Comparison of ENCODE assay signal across 3 fruit fly cellular contexts in genomic region chr2L:427338-428234, dm6.
TF ChIP-seq lines count a peak whose summit lies in the region.

No protein-coding gene starts in this region.

TF ChIP-seq in whole organism, embryonic, 481 proteins besides CTCF, POLR2A, EP300 and RAD21 (continued from another document and continues in another):
- TF ChIP-seq gcm2 (GFP tag; optimal IDR thresholded peaks at IDR 0.05; lab: Kevin White, UChicago) (no peak), CHES-1-like (GFP tag; optimal IDR thresholded peaks at IDR 0.05; lab: Kevin White, UChicago) (peak; percentile 27), row (GFP tag; IDR thresholded peaks at IDR 0.05; lab: Robert Waterston, UW) (peak; percentile 55; the same call in 2 of the 3 replicates), pnt (GFP tag; optimal IDR thresholded peaks at IDR 0.05; lab: Kevin White, UChicago) (no peak), gem (tag; optimal IDR thresholded peaks at IDR 0.05; lab: Kevin White, UChicago) (peak; percentile 49), nerfin-2 (GFP tag; IDR thresholded peaks at IDR 0.05; lab: Robert Waterston, UW; ENCODE audit: partially characterized antibody) (no peak), sens (GFP tag; lab: Kevin White, UChicago) (peak; percentile 76), Dfd (GFP tag; optimal IDR thresholded peaks at IDR 0.05; lab: Kevin White, UChicago) (no peak), prd (optimal IDR thresholded peaks at IDR 0.05; lab: Kevin White, UChicago) (no peak), prd (GFP tag; IDR thresholded peaks at IDR 0.05; lab: Robert Waterston, UW) (peak; percentile 62), CG12391 (tag; optimal IDR thresholded peaks at IDR 0.05; lab: Kevin White, UChicago) (peak; percentile 16), CG3838 (GFP tag; optimal IDR thresholded peaks at IDR 0.05; lab: Kevin White, UChicago) (no peak), slbo (GFP tag; IDR thresholded peaks at IDR 0.05; lab: Robert Waterston, UW) (peak; percentile 37), tin (GFP tag; optimal IDR thresholded peaks at IDR 0.05; lab: Kevin White, UChicago) (no peak), Myb (GFP tag; optimal IDR thresholded peaks at IDR 0.05; lab: Kevin White, UChicago) (no peak), CG30403 (GFP tag; optimal IDR thresholded peaks at IDR 0.05; lab: Kevin White, UChicago) (peak; percentile 25), CG14014 (GFP tag; IDR thresholded peaks at IDR 0.05; lab: Robert Waterston, UW) (no peak), CG30431 (GFP tag; optimal IDR thresholded peaks at IDR 0.05; lab: Kevin White, UChicago) (peak; percentile 18), Sry-δ (GFP tag; optimal IDR thresholded peaks at IDR 0.05; lab: Kevin White, UChicago) (no peak), ttk (GFP tag; IDR thresholded peaks at IDR 0.05; lab: Robert Waterston, UW) (no peak), dysf (GFP tag; IDR thresholded peaks at IDR 0.05; lab: Robert Waterston, UW) (no peak), Opbp (GFP tag; IDR thresholded peaks at IDR 0.05; lab: Robert Waterston, UW; ENCODE audit: partially characterized antibody) (no peak), CG10147 (GFP tag; optimal IDR thresholded peaks at IDR 0.05; lab: Kevin White, UChicago) (no peak), nom (GFP tag; optimal IDR thresholded peaks at IDR 0.05; lab: Kevin White, UChicago) (peak; percentile 94), her (GFP tag; optimal IDR thresholded peaks at IDR 0.05; lab: Kevin White, UChicago) (no peak), Rx (GFP tag; IDR thresholded peaks at IDR 0.05; lab: Robert Waterston, UW) (0 out of 2 replicates have a peak, but pooled peaks have one; percentile 10), CG9609 (GFP tag; optimal IDR thresholded peaks at IDR 0.05; lab: Kevin White, UChicago) (no peak), CG14710 (tag; optimal IDR thresholded peaks at IDR 0.05; lab: Kevin White, UChicago) (peak; percentile 4), nau (GFP tag; optimal IDR thresholded peaks at IDR 0.05; lab: Kevin White, UChicago) (no peak), ham (GFP tag; IDR thresholded peaks at IDR 0.05; lab: Robert Waterston, UW) (no peak), Gug (GFP tag; IDR thresholded peaks at IDR 0.05; lab: Robert Waterston, UW) (no peak), chif (GFP tag; optimal IDR thresholded peaks at IDR 0.05; lab: Kevin White, UChicago) (peak; percentile 23 to 28), CG4424 (GFP tag; optimal IDR thresholded peaks at IDR 0.05; lab: Kevin White, UChicago) (peak; percentile 22), ranshi (GFP tag; IDR thresholded peaks at IDR 0.05; lab: Robert Waterston, UW) (0 out of 2 replicates have a peak, but pooled peaks have one; percentile 6), peb (GFP tag; IDR thresholded peaks at IDR 0.05; lab: Robert Waterston, UW) (peak; percentile 26; the same call in 1 of the 2 replicates), CG14050 (GFP tag; IDR thresholded peaks at IDR 0.05; lab: Robert Waterston, UW) (no peak), bowl (GFP tag; IDR thresholded peaks at IDR 0.05; lab: Robert Waterston, UW) (no peak), CG18764 (GFP tag; optimal IDR thresholded peaks at IDR 0.05; lab: Kevin White, UChicago) (no peak), BtbVII (GFP tag; optimal IDR thresholded peaks at IDR 0.05; lab: Kevin White, UChicago) (no peak), Fer3 (tag; optimal IDR thresholded peaks at IDR 0.05; lab: Kevin White, UChicago) (no peak), Dip3 (GFP tag; optimal IDR thresholded peaks at IDR 0.05; lab: Kevin White, UChicago) (no peak), ssp (GFP tag; IDR thresholded peaks at IDR 0.05; lab: Robert Waterston, UW) (no peak), Atf6 (GFP tag; IDR thresholded peaks at IDR 0.05; lab: Robert Waterston, UW) (no peak), ATbp (GFP tag; optimal IDR thresholded peaks at IDR 0.05; lab: Kevin White, UChicago) (peak; percentile 28), az2 (GFP tag; optimal IDR thresholded peaks at IDR 0.05; lab: Kevin White, UChicago) (peak; percentile 16)

TF ChIP-seq in whole organism, prepupa, 60 proteins besides CTCF, POLR2A, EP300 and RAD21 (continued from another document):
- TF ChIP-seq Lpt (GFP tag; optimal IDR thresholded peaks at IDR 0.05; lab: Kevin White, UChicago), result peak; percentile 92
- TF ChIP-seq CG34406 (GFP tag; optimal IDR thresholded peaks at IDR 0.05; lab: Kevin White, UChicago), result peak; percentile 88
- TF ChIP-seq CG1621 (tag; optimal IDR thresholded peaks at IDR 0.05; lab: Kevin White, UChicago), result peak; percentile 88
- peak; percentile 91 for TF ChIP-seq Eip93F (GFP tag; optimal IDR thresholded peaks at IDR 0.05; lab: Kevin White, UChicago)
- peak; percentile 86 for TF ChIP-seq CG10669 (GFP tag; optimal IDR thresholded peaks at IDR 0.05; lab: Kevin White, UChicago)
- TF ChIP-seq Hr38 (GFP tag; optimal IDR thresholded peaks at IDR 0.05; lab: Kevin White, UChicago), result peak; percentile 83
- TF ChIP-seq acj6 (GFP tag; optimal IDR thresholded peaks at IDR 0.05; lab: Kevin White, UChicago), result peak; percentile 93
- TF ChIP-seq CG32006 (GFP tag; optimal IDR thresholded peaks at IDR 0.05; lab: Kevin White, UChicago), result peak; percentile 96
- peak; percentile 91 for TF ChIP-seq CG6854 (GFP tag; optimal IDR thresholded peaks at IDR 0.05; lab: Kevin White, UChicago)
- peak; percentile 95 for TF ChIP-seq CG6792 (GFP tag; optimal IDR thresholded peaks at IDR 0.05; lab: Kevin White, UChicago)
- TF ChIP-seq Sox15 (GFP tag; optimal IDR thresholded peaks at IDR 0.05; lab: Kevin White, UChicago), result peak; percentile 77
- TF ChIP-seq CG15336 (GFP tag; IDR thresholded peaks at IDR 0.05; lab: Robert Waterston, UW), result peak; percentile 97
- peak; percentile 97 for TF ChIP-seq svp (GFP tag; lab: Kevin White, UChicago)
- peak; percentile 94 for TF ChIP-seq lz (GFP tag; optimal IDR thresholded peaks at IDR 0.05; lab: Kevin White, UChicago)
- TF ChIP-seq Gug (GFP tag; IDR thresholded peaks at IDR 0.05; lab: Robert Waterston, UW), result peak; percentile 90
- peak; percentile 93 for TF ChIP-seq CG10631 (GFP tag; optimal IDR thresholded peaks at IDR 0.05; lab: Kevin White, UChicago)
- peak; percentile 82 for TF ChIP-seq CG16779 (tag; optimal IDR thresholded peaks at IDR 0.05; lab: Kevin White, UChicago)
- TF ChIP-seq CG11294 (GFP tag; IDR thresholded peaks at IDR 0.05; lab: Robert Waterston, UW), result peak; percentile 78
- peak; percentile 98 for TF ChIP-seq Eip78C (GFP tag; lab: Kevin White, UChicago)
- TF ChIP-seq CG9139 (GFP tag; optimal IDR thresholded peaks at IDR 0.05; lab: Kevin White, UChicago), result peak; percentile 87
- TF ChIP-seq topi (GFP tag; optimal IDR thresholded peaks at IDR 0.05; lab: Kevin White, UChicago), result peak; percentile 93
- TF ChIP-seq dsx (GFP tag; optimal IDR thresholded peaks at IDR 0.05; lab: Kevin White, UChicago; ENCODE audit: poor library complexity, severe bottlenecking), result peak; percentile 96
- peak; percentile 93 for TF ChIP-seq achi (GFP tag; optimal IDR thresholded peaks at IDR 0.05; lab: Kevin White, UChicago)
- peak; percentile 80 for TF ChIP-seq Blimp-1 (GFP tag; optimal IDR thresholded peaks at IDR 0.05; lab: Kevin White, UChicago)
- peak; percentile 91 for TF ChIP-seq CG8632 (GFP tag; optimal IDR thresholded peaks at IDR 0.05; lab: Kevin White, UChicago)
- TF ChIP-seq fd59A (GFP tag; optimal IDR thresholded peaks at IDR 0.05; lab: Kevin White, UChicago), result peak; percentile 89
- peak; percentile 94 for TF ChIP-seq net (GFP tag; optimal IDR thresholded peaks at IDR 0.05; lab: Kevin White, UChicago)
- TF ChIP-seq cyc (GFP tag; optimal IDR thresholded peaks at IDR 0.05; lab: Kevin White, UChicago), result peak; percentile 91
- TF ChIP-seq OdsH (GFP tag; optimal IDR thresholded peaks at IDR 0.05; lab: Kevin White, UChicago), result peak; percentile 96
- TF ChIP-seq CG3919 (GFP tag; optimal IDR thresholded peaks at IDR 0.05; lab: Kevin White, UChicago), result peak; percentile 96
- TF ChIP-seq CG31627 (GFP tag; optimal IDR thresholded peaks at IDR 0.05; lab: Kevin White, UChicago), result peak; percentile 93
- peak; percentile 85 for TF ChIP-seq CG3032 (tag; optimal IDR thresholded peaks at IDR 0.05; lab: Kevin White, UChicago)
- TF ChIP-seq CG6163 (GFP tag; IDR thresholded peaks at IDR 0.05; lab: Robert Waterston, UW), result peak; percentile 96
- peak; percentile 95 for TF ChIP-seq pdm3 (GFP tag; optimal IDR thresholded peaks at IDR 0.05; lab: Kevin White, UChicago)
- peak; percentile 92 for TF ChIP-seq Ets21C (GFP tag; optimal IDR thresholded peaks at IDR 0.05; lab: Kevin White, UChicago)
- peak; percentile 95 for TF ChIP-seq vri (GFP tag; optimal IDR thresholded peaks at IDR 0.05; lab: Kevin White, UChicago)
- peak; percentile 94 for TF ChIP-seq spab (GFP tag; optimal IDR thresholded peaks at IDR 0.05; lab: Kevin White, UChicago)
- peak; percentile 85 for TF ChIP-seq CG11902 (GFP tag; optimal IDR thresholded peaks at IDR 0.05; lab: Kevin White, UChicago)

TF ChIP-seq in whole organism, wandering third instar larva, 38 proteins besides CTCF, POLR2A, EP300 and RAD21 (continued from another document):
- TF ChIP-seq pan (optimal IDR thresholded peaks at IDR 0.05; lab: Kevin White, UChicago) (no peak), CG32264 (GFP tag; optimal IDR thresholded peaks at IDR 0.05; lab: Kevin White, UChicago) (peak; percentile 77), jim (GFP tag; optimal IDR thresholded peaks at IDR 0.05; lab: Kevin White, UChicago) (no peak), Vsx2 (GFP tag; optimal IDR thresholded peaks at IDR 0.05; lab: Kevin White, UChicago; ENCODE audit: partially characterized antibody) (no peak), GATAd (GFP tag; optimal IDR thresholded peaks at IDR 0.05; lab: Kevin White, UChicago) (no peak), tai (GFP tag; optimal IDR thresholded peaks at IDR 0.05; lab: Kevin White, UChicago) (no peak), HLH106 (tag; optimal IDR thresholded peaks at IDR 0.05; lab: Kevin White, UChicago) (peak; percentile 81), CG9705 (GFP tag; optimal IDR thresholded peaks at IDR 0.05; lab: Kevin White, UChicago) (peak; percentile 86), dmrt93B (GFP tag; optimal IDR thresholded peaks at IDR 0.05; lab: Kevin White, UChicago) (peak; percentile 85)
